Fruit fly (Drosophila melanogaster): ENCODE measurements around the gene lace.

Gene lace

DNA sequence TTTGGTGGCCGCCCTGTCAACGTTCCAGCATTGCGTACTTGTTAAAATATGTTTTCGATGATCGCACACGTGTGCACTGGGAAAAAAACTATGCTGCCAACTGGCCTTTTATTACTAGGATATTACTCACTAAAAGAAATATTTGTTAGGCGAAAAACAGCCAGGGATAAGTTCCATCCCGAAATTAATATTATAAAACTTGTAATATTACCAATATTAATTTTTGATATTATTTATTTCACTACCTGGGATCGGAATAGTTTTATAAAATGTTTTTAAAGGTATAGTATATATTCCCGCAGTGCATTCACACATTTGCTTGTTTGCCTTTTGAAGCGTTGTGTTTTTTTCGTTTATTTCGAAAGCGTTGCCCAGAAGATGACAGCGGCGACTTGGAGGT, 35.4 kb upstream of the lace start (continued):
- TF ChIP-seq croc (GFP tag; conservative IDR thresholded peaks at IDR 0.05) (no peak), Hsf (GFP tag; optimal IDR thresholded peaks at IDR 0.05) (no peak), phol (tag; optimal IDR thresholded peaks at IDR 0.05) (peak; percentile 25), H2.0 (GFP tag; IDR thresholded peaks at IDR 0.05) (no peak), Awh (GFP tag; IDR thresholded peaks at IDR 0.05) (no peak), CG10565 (GFP tag; optimal IDR thresholded peaks at IDR 0.05) (no peak), dpn (GFP tag; optimal IDR thresholded peaks at IDR 0.05) (no peak)

DNA sequence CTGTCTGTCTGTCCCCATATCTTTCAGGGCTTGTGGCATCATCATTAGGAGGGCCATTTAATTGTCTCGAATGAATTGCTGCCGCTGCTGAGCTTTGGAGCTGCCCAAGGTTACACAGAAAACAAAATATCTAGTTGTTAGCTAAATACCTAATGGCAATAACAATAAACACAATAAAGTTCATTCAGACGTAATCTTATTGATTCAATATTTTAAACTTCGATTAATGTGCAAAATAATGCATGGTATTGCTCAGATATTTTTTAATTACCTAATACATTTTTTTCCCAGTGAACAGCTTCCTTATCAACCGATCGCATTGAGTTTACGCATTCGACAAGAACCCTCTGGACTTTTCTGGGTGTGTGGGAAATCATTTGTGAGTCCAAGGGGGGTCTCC, 33.8 kb upstream of the lace start:
- TF ChIP-seq CG8388 (GFP tag; optimal IDR thresholded peaks at IDR 0.05) (peak; percentile 23), mirr (GFP tag; optimal IDR thresholded peaks at IDR 0.05) (no peak), Pdp1 (GFP tag; optimal IDR thresholded peaks at IDR 0.05) (peak in 1 of 2 experiments; percentile 12), prd (optimal IDR thresholded peaks at IDR 0.05) (no peak), prd (GFP tag; IDR thresholded peaks at IDR 0.05) (peak; percentile 47; the same call in 2 of the 3 replicates), CG13424 (tag; optimal IDR thresholded peaks at IDR 0.05) (peak; percentile 7), dmrt99B (tag; optimal IDR thresholded peaks at IDR 0.05) (peak; percentile 4), Ssrp (tag; optimal IDR thresholded peaks at IDR 0.05) (peak; percentile 25), CG7839 (tag; optimal IDR thresholded peaks at IDR 0.05) (peak; percentile 36), CG42726 (GFP tag; IDR thresholded peaks at IDR 0.05; ENCODE audit: partially characterized antibody) (no peak), chif (GFP tag; optimal IDR thresholded peaks at IDR 0.05) (peak in 1 of 2 experiments; percentile 9), phol (tag; optimal IDR thresholded peaks at IDR 0.05) (peak; percentile 40), CG10267 (tag; optimal IDR thresholded peaks at IDR 0.05) (peak; percentile 15), Xrp1 (GFP tag; IDR thresholded peaks at IDR 0.05) (peak; percentile 58; the same call in 1 of the 2 replicates), CG18262 (tag; optimal IDR thresholded peaks at IDR 0.05) (peak; percentile 51), gsb-n (tag; optimal IDR thresholded peaks at IDR 0.05) (peak; percentile 11), ssp (GFP tag; IDR thresholded peaks at IDR 0.05) (no peak), D19B (GFP tag; optimal IDR thresholded peaks at IDR 0.05) (no peak), CG15601 (tag; optimal IDR thresholded peaks at IDR 0.05) (peak; percentile 12), CG10979 (tag; optimal IDR thresholded peaks at IDR 0.05) (peak; percentile 56), CG6689 (GFP tag; IDR thresholded peaks at IDR 0.05) (peak; percentile 34; the same call in 1 of the 2 replicates), lola (GFP tag; optimal IDR thresholded peaks at IDR 0.05) (peak in 1 of 3 experiments; percentile 48), nmo (GFP tag; optimal IDR thresholded peaks at IDR 0.05) (peak; percentile 48), Sox102F (GFP tag; optimal IDR thresholded peaks at IDR 0.05) (peak; percentile 36), CG2202 (tag; optimal IDR thresholded peaks at IDR 0.05) (peak; percentile 31), Hsf (GFP tag; optimal IDR thresholded peaks at IDR 0.05) (no peak), CTCF (GFP tag; optimal IDR thresholded peaks at IDR 0.05) (no peak), CG12391 (tag; optimal IDR thresholded peaks at IDR 0.05) (peak; percentile 34), az2 (GFP tag; optimal IDR thresholded peaks at IDR 0.05) (peak; percentile 5), CG30403 (GFP tag; optimal IDR thresholded peaks at IDR 0.05) (peak; percentile 24), sens (GFP tag) (peak; percentile 82), Ets65A (GFP tag) (peak; percentile 31), Awh (GFP tag; IDR thresholded peaks at IDR 0.05) (no peak), Mrtf (GFP tag; IDR thresholded peaks at IDR 0.05) (no peak), grn (GFP tag; optimal IDR thresholded peaks at IDR 0.05) (peak; percentile 50), Abd-B (GFP tag; optimal IDR thresholded peaks at IDR 0.05) (peak; percentile 44), chn (GFP tag; optimal IDR thresholded peaks at IDR 0.05) (no peak), CG2712 (tag; optimal IDR thresholded peaks at IDR 0.05) (peak; percentile 60), bsh (GFP tag; optimal IDR thresholded peaks at IDR 0.05) (peak in 1 of 2 experiments; percentile 74), CG14710 (tag; optimal IDR thresholded peaks at IDR 0.05) (peak; percentile 40), Med (GFP tag) (peak; percentile 33), fd96Cb (tag; optimal IDR thresholded peaks at IDR 0.05) (peak; percentile 37), unpg (GFP tag; optimal IDR thresholded peaks at IDR 0.05) (peak; percentile 36), CG11504 (tag; optimal IDR thresholded peaks at IDR 0.05) (peak; percentile 35), pb (GFP tag; optimal IDR thresholded peaks at IDR 0.05) (no peak)

Data from whole organism, embryonic.